Worm (Caenorhabditis elegans) whole organism, L2 larva: ENCODE measurements around the gene srd-27.

Source experiments
- ama-1 ChIP-seq: fragments of 150-350 bp; optimal IDR thresholded peaks from 2 replicates; lab custom pipeline; 2018; ENCODE audit warnings: inconsistent platforms
- egl-27 ChIP-seq: sonication (generic microtip); optimal IDR thresholded peaks from 3 replicates; lab custom pipeline; 2017; ENCODE audit warnings: missing biosample characterization, missing genetic modification reagents, missing genetic modification characterization
- elt-3 ChIP-seq: sonication (generic microtip); optimal IDR thresholded peaks from 2 replicates; lab custom pipeline; 2017; ENCODE audit warnings: missing biosample characterization, missing genetic modification characterization
- fos-1 ChIP-seq: fragments of 150-350 bp; optimal IDR thresholded peaks from 2 replicates; lab custom pipeline; 2014; ENCODE audit warnings: missing biosample characterization, missing genetic modification characterization
- lin-13 ChIP-seq: fragments of 150-350 bp; optimal IDR thresholded peaks from 2 replicates; lab custom pipeline; 2014; ENCODE audit warnings: missing biosample characterization, missing genetic modification reagents, missing genetic modification characterization
- mdl-1 ChIP-seq, 2 experiments: fragments of 150-350 bp in 1 of 2; sonication (generic microtip) in 1 of 2; optimal IDR thresholded peaks; 2 replicates each; lab custom pipeline; 2017; ENCODE audit warnings: missing biosample characterization in 2 of 2, missing genetic modification characterization in 2 of 2
- nhr-12 ChIP-seq: fragments of 150-350 bp; optimal IDR thresholded peaks from 2 replicates; lab custom pipeline; 2014; ENCODE audit warnings: missing biosample characterization, missing genetic modification characterization
- nhr-25 ChIP-seq: fragments of 150-350 bp; sonication (generic microtip); optimal IDR thresholded peaks from 3 replicates; lab custom pipeline; 2014; ENCODE audit warnings: missing biosample characterization, missing genetic modification characterization
- nhr-6 ChIP-seq: fragments of 150-350 bp; optimal IDR thresholded peaks from 2 replicates; lab custom pipeline; 2014; ENCODE audit warnings: missing biosample characterization, missing genetic modification characterization
- skn-1 ChIP-seq: sonication (generic microtip); optimal IDR thresholded peaks from 2 replicates; lab custom pipeline; 2017; ENCODE audit warnings: missing biosample characterization, missing genetic modification characterization
- ztf-11 ChIP-seq: sonication (generic microtip); optimal IDR thresholded peaks from 2 replicates; lab custom pipeline; 2017; ENCODE audit warnings: missing biosample characterization, missing genetic modification characterization
- ztf-4 ChIP-seq: fragments of 150-350 bp; optimal IDR thresholded peaks from 2 replicates; lab custom pipeline; 2014; ENCODE audit warnings: missing biosample characterization, missing genetic modification characterization

DNA sequence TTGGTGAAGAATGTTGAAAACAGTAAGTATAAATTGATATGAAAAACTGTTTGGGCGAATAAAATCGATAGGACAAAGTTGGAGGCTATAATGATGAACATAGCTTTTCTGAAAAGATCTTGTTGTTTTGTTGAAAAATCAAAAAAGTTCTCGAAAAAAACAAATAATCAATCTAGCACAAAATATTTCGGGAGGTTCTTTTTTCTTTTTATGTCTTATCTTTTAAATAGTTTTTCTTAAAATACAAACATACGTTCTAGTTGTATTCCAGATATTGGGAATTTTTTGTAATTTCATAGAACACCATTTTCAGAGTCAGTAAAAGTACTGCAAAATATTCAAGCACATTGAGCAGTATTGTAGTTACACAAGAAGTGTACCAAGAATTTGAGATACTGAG lies 26.7 kb downstream of the srd-27 start, which contains the start of gene srbc-55:
- no peak for TF ChIP-seq ztf-11
- no peak for TF ChIP-seq elt-3 (tag; lab: Kevin White, UChicago)
- TF ChIP-seq mdl-1 (tag; optimal IDR thresholded peaks at IDR 0.05; lab: Kevin White, UChicago) = no peak
- TF ChIP-seq skn-1 (tag; lab: Kevin White, UChicago) = no peak
- TF ChIP-seq lin-13 (GFP tag; lab: Kevin White, UChicago) = no peak
- no peak for TF ChIP-seq nhr-12 (tag; lab: Kevin White, UChicago)
- TF ChIP-seq ama-1 (lab: Kevin White, UChicago) = no peak
- no peak for TF ChIP-seq fos-1 (tag; lab: Kevin White, UChicago)
- TF ChIP-seq nhr-6 = no peak
- TF ChIP-seq egl-27 (tag; lab: Kevin White, UChicago) = no peak
- TF ChIP-seq ztf-4 (tag; lab: Kevin White, UChicago) = no peak
- TF ChIP-seq nhr-25 = no peak
